Worm (Caenorhabditis elegans) whole organism, midembryonic: ENCODE data around the gene F44D12.2.

Source experiments
- T22C8.4 ChIP-seq: fragments of 200-800 bp; sonication (Bioruptor generic); IDR thresholded peaks from 2 replicates; pipeline ENCODE4 v1.3.6; 2022; ENCODE audit warnings: missing genetic modification characterization, missing compliant biosample characterization
- flt-1 ChIP-seq: fragments of 200-800 bp; sonication (Bioruptor generic); IDR thresholded peaks from 2 replicates; pipeline ENCODE4 v1.3.6; 2022; ENCODE audit warnings: missing genetic modification characterization, missing compliant biosample characterization
- klf-2 ChIP-seq: fragments of 200-800 bp; sonication (Bioruptor generic); conservative IDR thresholded peaks from 2 replicates; pipeline ENCODE4 v1.3.6; 2022; ENCODE audit warnings: missing genetic modification reagents, missing genetic modification characterization, missing compliant biosample characterization
- med-1 ChIP-seq: sonication (generic microtip); optimal IDR thresholded peaks from 2 replicates; lab custom pipeline; 2017; ENCODE audit warnings: missing genetic modification characterization, mild to moderate bottlenecking, missing compliant biosample characterization, antibody characterized with exemption, missing genetic modification reagents; ENCODE audit not compliant: insufficient read depth
- ref-1 ChIP-seq: fragments of 200-800 bp; sonication (Bioruptor generic); conservative IDR thresholded peaks from 2 replicates; pipeline ENCODE4 v1.3.6; 2022; ENCODE audit warnings: missing genetic modification reagents, missing genetic modification characterization, missing compliant biosample characterization
- ztf-29 ChIP-seq: fragments of 200-800 bp; sonication (Bioruptor generic); IDR thresholded peaks from 2 replicates; pipeline ENCODE4 v1.3.6; 2022; ENCODE audit warnings: missing genetic modification reagents, missing genetic modification characterization, missing compliant biosample characterization

- TF ChIP-seq flt-1 (no peak), med-1 (no peak), klf-2 (GFP tag; lab: Robert Waterston, UW) (no peak), ztf-29 (GFP tag; lab: Robert Waterston, UW) (no peak), T22C8.4 (GFP tag; lab: Robert Waterston, UW) (no peak), ref-1 (GFP tag; lab: Robert Waterston, UW) (no peak)
These were observed 36.0 kb upstream of the F44D12.2 start, which contains the start of gene srv-12 for ce11 chrIV:10053550-10053949.
